Fruit fly (Drosophila melanogaster): ENCODE measurements around the gene Hsc70-3.

Gene Hsc70-3

dm6 chrX:11854758-11855465, 48.0 kb upstream of the Hsc70-3 start, which contains the start of the genes CG10347 and ATP7 (continued):
- no peak for TF ChIP-seq disco-r (GFP tag; optimal IDR thresholded peaks at IDR 0.05)
- TF ChIP-seq Rx (GFP tag; IDR thresholded peaks at IDR 0.05): no peak
- no peak for TF ChIP-seq lov (optimal IDR thresholded peaks at IDR 0.05)
- no peak for TF ChIP-seq lov (GFP tag; IDR thresholded peaks at IDR 0.05)
- TF ChIP-seq scrt (GFP tag; optimal IDR thresholded peaks at IDR 0.05): no peak
- TF ChIP-seq sna (GFP tag; IDR thresholded peaks at IDR 0.05; ENCODE audit: partially characterized antibody): peak; percentile 96
- no peak for TF ChIP-seq Oli (tag; optimal IDR thresholded peaks at IDR 0.05)
- no peak for TF ChIP-seq CG18011 (GFP tag; optimal IDR thresholded peaks at IDR 0.05)
- no peak for TF ChIP-seq CG32532 (GFP tag; IDR thresholded peaks at IDR 0.05)
- no peak for TF ChIP-seq Fer3 (tag; optimal IDR thresholded peaks at IDR 0.05)
- no peak for TF ChIP-seq CG32772 (GFP tag; IDR thresholded peaks at IDR 0.05)
- TF ChIP-seq CG12659 (GFP tag; optimal IDR thresholded peaks at IDR 0.05): peak; percentile 59
- no peak for TF ChIP-seq dysf (GFP tag; IDR thresholded peaks at IDR 0.05)
- peak; percentile 18 for TF ChIP-seq CG18262 (tag; optimal IDR thresholded peaks at IDR 0.05)
- TF ChIP-seq CG2202 (tag; optimal IDR thresholded peaks at IDR 0.05): no peak
- TF ChIP-seq Atf3 (GFP tag; optimal IDR thresholded peaks at IDR 0.05): peak; percentile 13
- no peak for TF ChIP-seq emc (GFP tag; optimal IDR thresholded peaks at IDR 0.05)
- TF ChIP-seq kah (GFP tag; optimal IDR thresholded peaks at IDR 0.05): no peak
- TF ChIP-seq Nf-YA (GFP tag; IDR thresholded peaks at IDR 0.05): no peak
- TF ChIP-seq MTF-1 (GFP tag; optimal IDR thresholded peaks at IDR 0.05; ENCODE audit: borderline replicate concordance): peak; percentile 92
- no peak for TF ChIP-seq CG4820 (GFP tag; optimal IDR thresholded peaks at IDR 0.05)
- no peak for TF ChIP-seq CG4707 (GFP tag; optimal IDR thresholded peaks at IDR 0.05)
- TF ChIP-seq trem (tag; optimal IDR thresholded peaks at IDR 0.05): peak; percentile 40
- no peak for TF ChIP-seq HLHmδ (GFP tag; optimal IDR thresholded peaks at IDR 0.05)
- no peak for TF ChIP-seq C15 (GFP tag; IDR thresholded peaks at IDR 0.05)
- TF ChIP-seq CG17912 (GFP tag; optimal IDR thresholded peaks at IDR 0.05): no peak
- TF ChIP-seq CG3281 (GFP tag; optimal IDR thresholded peaks at IDR 0.05): no peak
- no peak for TF ChIP-seq hth (optimal IDR thresholded peaks at IDR 0.05)
- TF ChIP-seq H2.0 (GFP tag; IDR thresholded peaks at IDR 0.05): no peak
- no peak for TF ChIP-seq salm (tag; optimal IDR thresholded peaks at IDR 0.05)
- TF ChIP-seq CG5245 (GFP tag; optimal IDR thresholded peaks at IDR 0.05): no peak
- peak; percentile 27 for TF ChIP-seq CG13624 (GFP tag; optimal IDR thresholded peaks at IDR 0.05)
- TF ChIP-seq CG15601 (tag; optimal IDR thresholded peaks at IDR 0.05): no peak
- no peak for TF ChIP-seq esg (GFP tag; conservative IDR thresholded peaks at IDR 0.05)
- no peak for TF ChIP-seq crc (GFP tag; optimal IDR thresholded peaks at IDR 0.05)
- peak; percentile 23 for TF ChIP-seq CG9797 (GFP tag; optimal IDR thresholded peaks at IDR 0.05)
- no peak for TF ChIP-seq bab2 (GFP tag; optimal IDR thresholded peaks at IDR 0.05)
- TF ChIP-seq psq (GFP tag; optimal IDR thresholded peaks at IDR 0.05): no peak
- TF ChIP-seq Hr51 (GFP tag; optimal IDR thresholded peaks at IDR 0.05): peak; percentile 17 to 21
- TF ChIP-seq ems (GFP tag; optimal IDR thresholded peaks at IDR 0.05): peak; percentile 40
- no peak for TF ChIP-seq CG3407 (GFP tag; optimal IDR thresholded peaks at IDR 0.05)
- no peak for TF ChIP-seq Ptx1 (GFP tag; IDR thresholded peaks at IDR 0.05)
- TF ChIP-seq CG8478 (optimal IDR thresholded peaks at IDR 0.05): no peak
- TF ChIP-seq CG9609 (GFP tag; optimal IDR thresholded peaks at IDR 0.05): no peak
- no peak for TF ChIP-seq Blimp-1 (GFP tag; optimal IDR thresholded peaks at IDR 0.05)
- peak in 1 of 3 experiments; percentile 21 for TF ChIP-seq Stat92E (GFP tag; optimal IDR thresholded peaks at IDR 0.05)
- peak; percentile 82 for TF ChIP-seq CG42726 (GFP tag; IDR thresholded peaks at IDR 0.05; ENCODE audit: partially characterized antibody)
- TF ChIP-seq CG2120 (GFP tag; optimal IDR thresholded peaks at IDR 0.05): peak; percentile 62
- TF ChIP-seq CG13424 (tag; optimal IDR thresholded peaks at IDR 0.05): peak; percentile 43
- peak; percentile 75 for TF ChIP-seq CG7963 (GFP tag; IDR thresholded peaks at IDR 0.05; ENCODE audit: partially characterized antibody)
